Fruit fly (Drosophila melanogaster): ENCODE data around the gene CG4953.

DNA sequence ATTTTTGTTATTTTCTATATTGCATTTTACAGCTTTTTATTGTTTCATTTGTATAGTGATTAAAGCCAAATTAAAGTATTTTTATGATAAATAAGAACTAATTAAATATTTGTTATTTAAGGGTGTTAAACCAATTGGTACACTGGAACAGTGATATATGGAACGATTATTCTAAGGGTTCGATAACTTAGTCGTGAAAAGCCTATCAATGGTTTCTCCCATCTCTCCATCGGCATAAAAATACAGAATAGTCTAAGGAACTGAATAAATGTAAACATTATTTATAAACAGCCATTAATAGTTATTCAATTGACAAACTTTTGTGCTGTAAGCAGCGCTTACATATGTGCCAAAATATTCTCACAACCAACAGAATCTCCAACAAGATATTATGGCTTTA lies 1.4 kb upstream of the CG4953 start, which contains the start of gene Mob3:
- TF ChIP-seq CG8478 (optimal IDR thresholded peaks at IDR 0.05) (no peak), pan (optimal IDR thresholded peaks at IDR 0.05) (no peak)

Measured in whole organism.